Fruit fly (Drosophila melanogaster): ENCODE results near the gene CG3061.

The CG3061 gene

DNA sequence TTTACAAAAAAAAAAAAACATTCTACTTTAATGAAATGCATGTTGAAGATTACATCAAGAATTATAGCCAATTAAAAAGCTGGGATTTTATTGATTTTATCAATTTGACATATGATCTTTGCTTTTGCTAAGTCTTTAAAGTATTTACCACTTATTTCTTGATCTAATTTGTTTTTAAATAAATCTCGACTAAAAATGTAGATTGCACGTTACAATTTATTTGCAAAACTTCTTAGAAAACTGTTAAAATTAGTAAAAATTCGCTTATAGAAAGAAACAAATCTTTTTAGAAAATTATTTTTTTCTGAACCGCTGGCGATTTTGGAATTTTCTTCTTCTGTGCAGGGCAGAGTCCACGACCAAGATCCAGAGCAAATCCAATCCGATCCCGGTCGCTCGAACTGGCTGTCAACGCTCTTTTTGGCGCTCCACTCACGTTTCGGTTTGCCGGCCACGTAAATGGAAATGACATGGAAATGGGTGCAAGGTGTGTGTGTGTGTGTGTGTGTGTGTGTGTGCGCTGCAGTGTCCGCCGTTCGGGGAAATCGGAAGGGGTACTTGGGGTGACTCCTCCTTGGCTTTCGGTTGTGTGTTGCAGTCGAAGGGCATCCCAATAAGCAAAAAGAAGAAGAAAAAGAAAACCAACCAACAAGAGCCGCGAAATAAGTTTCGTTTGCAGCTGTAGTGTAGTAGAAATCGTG lies 29.9 kb upstream of the CG3061 start (continued):
- TF ChIP-seq HLH3B (GFP tag; IDR thresholded peaks at IDR 0.05) (no peak), Mes4 (GFP tag; optimal IDR thresholded peaks at IDR 0.05) (no peak), az2 (GFP tag; optimal IDR thresholded peaks at IDR 0.05) (peak; percentile 4), CG4282 (GFP tag; optimal IDR thresholded peaks at IDR 0.05) (no peak), sr (GFP tag; IDR thresholded peaks at IDR 0.05) (no peak), Sox102F (GFP tag; optimal IDR thresholded peaks at IDR 0.05) (peak; percentile 57), trh (GFP tag; optimal IDR thresholded peaks at IDR 0.05) (no peak), Sox100B (GFP tag; optimal IDR thresholded peaks at IDR 0.05) (peak; percentile 56), ap (GFP tag; IDR thresholded peaks at IDR 0.05) (0 out of 2 replicates have a peak, but pooled peaks have one; percentile 17), aop (GFP tag; IDR thresholded peaks at IDR 0.05) (no peak), CG8388 (GFP tag; optimal IDR thresholded peaks at IDR 0.05) (peak; percentile 19), tap (tag; optimal IDR thresholded peaks at IDR 0.05) (peak; percentile 13), tio (GFP tag; optimal IDR thresholded peaks at IDR 0.05) (peak; percentile 28), CG13123 (GFP tag; optimal IDR thresholded peaks at IDR 0.05) (no peak), nmo (GFP tag; optimal IDR thresholded peaks at IDR 0.05) (peak; percentile 11), kni (GFP tag; optimal IDR thresholded peaks at IDR 0.05) (peak; percentile 39), CG11456 (GFP tag; IDR thresholded peaks at IDR 0.05) (no peak)

DNA sequence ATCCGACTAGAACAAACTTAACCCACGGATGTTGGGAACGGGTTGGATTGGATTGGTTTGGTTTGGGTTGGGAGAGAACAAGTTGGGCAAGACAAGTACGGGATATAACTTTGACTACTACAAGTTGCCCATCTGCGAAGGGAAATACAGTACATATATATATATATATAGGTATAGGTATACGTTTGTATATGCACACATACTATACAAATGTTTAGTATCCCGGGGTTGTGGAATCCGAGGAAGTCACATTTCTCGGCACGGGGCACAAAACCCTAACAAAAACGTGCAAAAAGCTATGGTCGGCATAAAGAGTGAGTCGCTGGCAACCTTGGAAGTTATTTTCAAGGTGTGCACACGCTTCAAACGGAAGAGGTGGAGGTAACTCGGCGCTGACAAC lies 28.3 kb upstream of the CG3061 start:
- TF ChIP-seq lmd (GFP tag; IDR thresholded peaks at IDR 0.05) (no peak), chinmo (GFP tag; IDR thresholded peaks at IDR 0.05; ENCODE audit: partially characterized antibody) (peak; percentile 78; the same call in 1 of the 4 replicates), CG10431 (GFP tag; optimal IDR thresholded peaks at IDR 0.05) (no peak), CG12236 (GFP tag; optimal IDR thresholded peaks at IDR 0.05) (no peak), C15 (GFP tag; IDR thresholded peaks at IDR 0.05) (no peak), Med (GFP tag) (peak; percentile 43), CG8765 (GFP tag; IDR thresholded peaks at IDR 0.05) (no peak), CG16779 (GFP tag; IDR thresholded peaks at IDR 0.05) (no peak), dimm (GFP tag; IDR thresholded peaks at IDR 0.05) (no peak), Abd-B (GFP tag; optimal IDR thresholded peaks at IDR 0.05) (no peak), Hand (GFP tag; optimal IDR thresholded peaks at IDR 0.05) (no peak), CG8281 (tag; optimal IDR thresholded peaks at IDR 0.05) (no peak), rib (GFP tag; IDR thresholded peaks at IDR 0.05) (peak; percentile 57; the same call in 1 of the 2 replicates), Ets97D (GFP tag; optimal IDR thresholded peaks at IDR 0.05) (no peak), eyg (GFP tag; optimal IDR thresholded peaks at IDR 0.05) (no peak), CG9437 (GFP tag; optimal IDR thresholded peaks at IDR 0.05) (no peak), cwo (GFP tag; optimal IDR thresholded peaks at IDR 0.05) (peak; percentile 33), CG8924 (tag; optimal IDR thresholded peaks at IDR 0.05) (no peak), Jarid2 (GFP tag; optimal IDR thresholded peaks at IDR 0.05) (no peak), CG5180 (GFP tag; optimal IDR thresholded peaks at IDR 0.05) (no peak), Chrac-16 (GFP tag; optimal IDR thresholded peaks at IDR 0.05) (no peak), CG13894 (tag; optimal IDR thresholded peaks at IDR 0.05) (peak; percentile 95), Hmr (GFP tag; optimal IDR thresholded peaks at IDR 0.05) (peak; percentile 20), Hmx (GFP tag; optimal IDR thresholded peaks at IDR 0.05) (no peak), bsh (GFP tag; optimal IDR thresholded peaks at IDR 0.05) (no peak), Hr39 (optimal IDR thresholded peaks at IDR 0.05) (no peak), ap (GFP tag; IDR thresholded peaks at IDR 0.05) (no peak), CG10321 (GFP tag; IDR thresholded peaks at IDR 0.05) (no peak), gsb (GFP tag; IDR thresholded peaks at IDR 0.05) (no peak), CG4730 (GFP tag; IDR thresholded peaks at IDR 0.05) (no peak), Drgx (GFP tag; IDR thresholded peaks at IDR 0.05) (no peak), D19A (tag; optimal IDR thresholded peaks at IDR 0.05) (no peak), abd-A (tag; optimal IDR thresholded peaks at IDR 0.05) (no peak), vvl (GFP tag; IDR thresholded peaks at IDR 0.05) (no peak)
